Worm (Caenorhabditis elegans) whole organism, late embryonic: Measurements from ENCODE around the gene C52E2.4.

Experiments
- K02D7.2 ChIP-seq: sonication (generic microtip); optimal IDR thresholded peaks from 2 replicates; lab custom pipeline; 2017; ENCODE audit warnings: mild to moderate bottlenecking, missing genetic modification characterization, missing compliant biosample characterization
- Y22D7AL.16 ChIP-seq: sonication (generic microtip); optimal IDR thresholded peaks from 2 replicates; lab custom pipeline; 2016; ENCODE audit warnings: missing genetic modification characterization, missing compliant biosample characterization
- ahr-1 ChIP-seq: sonication (generic microtip); optimal IDR thresholded peaks from 2 replicates; lab custom pipeline; 2016; ENCODE audit warnings: missing genetic modification characterization, missing compliant biosample characterization
- ceh-19 ChIP-seq: fragments of 200-800 bp; sonication (Bioruptor generic); optimal IDR thresholded peaks from 2 replicates; lab custom pipeline; 2018; ENCODE audit warnings: mild to moderate bottlenecking, missing genetic modification characterization, missing compliant biosample characterization
- ceh-2 ChIP-seq: sonication (generic microtip); optimal IDR thresholded peaks from 2 replicates; lab custom pipeline; 2016; ENCODE audit warnings: missing genotype, missing genetic modification characterization, missing compliant biosample characterization
- ceh-22 ChIP-seq: sonication (generic microtip); optimal IDR thresholded peaks from 2 replicates; lab custom pipeline; 2017; ENCODE audit warnings: missing biosample characterization, missing genetic modification characterization
- ceh-24 ChIP-seq: sonication (generic microtip); optimal IDR thresholded peaks from 2 replicates; lab custom pipeline; 2016; ENCODE audit warnings: mild to moderate bottlenecking, missing genetic modification characterization, missing compliant biosample characterization
- ceh-48 ChIP-seq: sonication (generic microtip); optimal IDR thresholded peaks from 2 replicates; lab custom pipeline; 2016; ENCODE audit warnings: missing genetic modification characterization, inconsistent platforms, missing compliant biosample characterization
- che-1 ChIP-seq: sonication (generic microtip); optimal IDR thresholded peaks from 2 replicates; lab custom pipeline; 2016; ENCODE audit warnings: mild to moderate bottlenecking, missing genetic modification characterization, missing compliant biosample characterization
- dve-1 ChIP-seq: sonication (generic microtip); optimal IDR thresholded peaks from 2 replicates; lab custom pipeline; 2017; ENCODE audit warnings: antibody characterized with exemption, mild to moderate bottlenecking, missing genetic modification characterization, missing compliant biosample characterization
- elt-2 ChIP-seq: sonication (generic microtip); optimal IDR thresholded peaks from 2 replicates; lab custom pipeline; 2016; ENCODE audit warnings: missing genetic modification reagents, missing genetic modification characterization, missing compliant biosample characterization
- fkh-6 ChIP-seq: sonication (generic microtip); optimal IDR thresholded peaks from 2 replicates; lab custom pipeline; 2016; ENCODE audit warnings: missing genetic modification characterization, missing compliant biosample characterization
- hlh-30 ChIP-seq: sonication (generic microtip); optimal IDR thresholded peaks from 2 replicates; lab custom pipeline; 2017; ENCODE audit warnings: antibody characterized with exemption, missing genetic modification characterization, missing compliant biosample characterization; ENCODE audit not compliant: insufficient read depth
- hlh-6 ChIP-seq: sonication (generic microtip); optimal IDR thresholded peaks from 2 replicates; lab custom pipeline; 2016; ENCODE audit warnings: missing genotype, missing genetic modification characterization, missing compliant biosample characterization
- hlh-8 ChIP-seq: sonication (generic microtip); optimal IDR thresholded peaks from 2 replicates; lab custom pipeline; 2016; ENCODE audit warnings: missing genotype, missing genetic modification characterization, missing compliant biosample characterization
- lin-11 ChIP-seq: fragments of 200-800 bp; sonication (Bioruptor generic); optimal IDR thresholded peaks from 2 replicates; lab custom pipeline; 2018; ENCODE audit warnings: mild to moderate bottlenecking, missing genetic modification characterization, missing compliant biosample characterization
- mec-3 ChIP-seq: sonication (generic microtip); optimal IDR thresholded peaks from 2 replicates; lab custom pipeline; 2016; ENCODE audit warnings: borderline replicate concordance, missing genetic modification characterization, missing compliant biosample characterization
- nhr-11 ChIP-seq: fragments of 150-350 bp; optimal IDR thresholded peaks from 2 replicates; lab custom pipeline; 2014; ENCODE audit warnings: missing biosample characterization, missing genetic modification characterization
- npax-4 ChIP-seq: sonication (generic microtip); optimal IDR thresholded peaks from 2 replicates; lab custom pipeline; 2016; ENCODE audit warnings: missing genetic modification characterization, missing compliant biosample characterization
- pha-2 ChIP-seq: sonication (generic microtip); optimal IDR thresholded peaks from 2 replicates; lab custom pipeline; 2017; ENCODE audit warnings: mild to moderate bottlenecking, missing genetic modification characterization, missing compliant biosample characterization
- pha-4 ChIP-seq: fragments of 150-350 bp; optimal IDR thresholded peaks from 2 replicates; lab custom pipeline; 2018; ENCODE audit warnings: missing biosample characterization, missing genetic modification reagents, missing genetic modification characterization
- pros-1 ChIP-seq: fragments of 150-350 bp; optimal IDR thresholded peaks from 2 replicates; lab custom pipeline; 2014; ENCODE audit warnings: missing biosample characterization, missing genetic modification reagents, missing genetic modification characterization
- ref-2 ChIP-seq: sonication (generic microtip); optimal IDR thresholded peaks from 2 replicates; lab custom pipeline; 2016; ENCODE audit warnings: missing genetic modification characterization, missing compliant biosample characterization
- rnt-1 ChIP-seq: sonication (generic microtip); optimal IDR thresholded peaks from 2 replicates; lab custom pipeline; 2016; ENCODE audit warnings: missing genetic modification characterization, missing compliant biosample characterization
- sdc-2 ChIP-seq: sonication (generic microtip); optimal IDR thresholded peaks from 2 replicates; lab custom pipeline; 2016; ENCODE audit warnings: missing genotype, missing genetic modification characterization, missing compliant biosample characterization
- sox-2 ChIP-seq: fragments of 200-800 bp; sonication (Bioruptor generic); IDR thresholded peaks from 2 replicates; pipeline ENCODE4 v1.3.6; 2022; ENCODE audit warnings: missing genetic modification reagents, missing genetic modification characterization, missing compliant biosample characterization
- sox-4 ChIP-seq: sonication (generic microtip); optimal IDR thresholded peaks from 2 replicates; lab custom pipeline; 2017; ENCODE audit warnings: mild to moderate bottlenecking, missing genetic modification characterization, inconsistent platforms, missing compliant biosample characterization
- syd-9 ChIP-seq: sonication (generic microtip); optimal IDR thresholded peaks from 2 replicates; lab custom pipeline; 2016; ENCODE audit warnings: mild to moderate bottlenecking, missing genetic modification characterization, moderate library complexity, missing compliant biosample characterization
- tbx-7 ChIP-seq: sonication (generic microtip); optimal IDR thresholded peaks from 2 replicates; lab custom pipeline; 2016; ENCODE audit warnings: missing genotype, missing genetic modification characterization, missing compliant biosample characterization
- ztf-16 ChIP-seq: sonication (generic microtip); optimal IDR thresholded peaks from 2 replicates; lab custom pipeline; 2017; ENCODE audit warnings: missing genetic modification characterization, missing compliant biosample characterization

C52E2.4 gene

ce11 chrII:1842894-1843293 is at the start of gene C52E2.4, which contains the start of gene C52E2.5:
Gene C52E2.4 (plus strand): TSS chrII:1843145.
Gene C52E2.5 (minus strand): TSS chrII:1842936.
- TF ChIP-seq ceh-48 (tag; lab: Kevin White, UChicago) (no peak), elt-2 (tag; lab: Kevin White, UChicago) (peak; percentile 67)

- TF ChIP-seq syd-9 (tag; lab: Kevin White, UChicago) (no peak), lin-11 (tag; lab: Kevin White, UChicago) (no peak), hlh-6 (tag; lab: Kevin White, UChicago) (no peak), sox-2 (no peak)
These were observed 36.6 kb upstream of the C52E2.4 start, which contains the start of gene C08F1.12 for ce11 chrII:1806358-1806757. Gene C08F1.12 (minus strand): TSS chrII:1806458.

- peak; percentile 42 for TF ChIP-seq hlh-30 (tag; lab: Kevin White, UChicago)
- no peak for TF ChIP-seq ceh-24 (tag; lab: Kevin White, UChicago)
These were observed 34.7 kb upstream of the C52E2.4 start, which contains the start of gene C08F1.8 for ce11 chrII:1808217-1808616. Gene C08F1.8 (minus strand): TSS chrII:1808317.

- no peak for TF ChIP-seq mec-3 (tag; lab: Kevin White, UChicago)
- TF ChIP-seq K02D7.2 (tag; lab: Kevin White, UChicago): no peak
- no peak for TF ChIP-seq ref-2 (tag; lab: Kevin White, UChicago)
- TF ChIP-seq npax-4 (tag; lab: Kevin White, UChicago): no peak
- no peak for TF ChIP-seq ahr-1
- no peak for TF ChIP-seq pha-4
- TF ChIP-seq che-1 (tag; lab: Kevin White, UChicago): no peak
- no peak for TF ChIP-seq ceh-19 (GFP tag; lab: Kevin White, UChicago)
- no peak for TF ChIP-seq rnt-1 (tag; lab: Kevin White, UChicago)
- no peak for TF ChIP-seq Y22D7AL.16 (tag; lab: Kevin White, UChicago)
- no peak for TF ChIP-seq tbx-7 (tag; lab: Kevin White, UChicago)
- no peak for TF ChIP-seq hlh-8 (tag; lab: Kevin White, UChicago)
- TF ChIP-seq pha-2 (tag; lab: Kevin White, UChicago): no peak
- TF ChIP-seq pros-1 (tag; lab: Kevin White, UChicago): no peak
- TF ChIP-seq dve-1 (tag; lab: Kevin White, UChicago): no peak
- TF ChIP-seq fkh-6: no peak
- no peak for TF ChIP-seq ceh-24 (tag; lab: Kevin White, UChicago)
- no peak for TF ChIP-seq ceh-2
- no peak for TF ChIP-seq sox-4 (tag; lab: Kevin White, UChicago)
- TF ChIP-seq, all 69 proteins: peak for 0
These were observed 26.9 kb upstream of the C52E2.4 start for ce11 chrII:1816053-1816452.

ce11 chrII:1818300-1818699 is 24.6 kb upstream of the C52E2.4 start, which contains the start of gene fbxb-10:
Gene fbxb-10 (minus strand): TSS chrII:1818400.
- no peak for TF ChIP-seq ztf-16 (tag; lab: Kevin White, UChicago)
- no peak for TF ChIP-seq elt-2 (tag; lab: Kevin White, UChicago)
- no peak for TF ChIP-seq nhr-11
- TF ChIP-seq ceh-22 (tag; lab: Kevin White, UChicago): no peak

- peak; percentile 12 for TF ChIP-seq dve-1 (tag; lab: Kevin White, UChicago)
- peak; percentile 87 for TF ChIP-seq elt-2 (tag; lab: Kevin White, UChicago)
- TF ChIP-seq sdc-2 (tag; lab: Kevin White, UChicago): no peak
These were observed 22.9 kb upstream of the C52E2.4 start, which contains the start of gene fbxc-19 for ce11 chrII:1819944-1820570. Gene fbxc-19 (plus strand): TSS chrII:1820479.
